Worm (Caenorhabditis elegans): ENCODE data around the gene R08C7.5.

DNA sequence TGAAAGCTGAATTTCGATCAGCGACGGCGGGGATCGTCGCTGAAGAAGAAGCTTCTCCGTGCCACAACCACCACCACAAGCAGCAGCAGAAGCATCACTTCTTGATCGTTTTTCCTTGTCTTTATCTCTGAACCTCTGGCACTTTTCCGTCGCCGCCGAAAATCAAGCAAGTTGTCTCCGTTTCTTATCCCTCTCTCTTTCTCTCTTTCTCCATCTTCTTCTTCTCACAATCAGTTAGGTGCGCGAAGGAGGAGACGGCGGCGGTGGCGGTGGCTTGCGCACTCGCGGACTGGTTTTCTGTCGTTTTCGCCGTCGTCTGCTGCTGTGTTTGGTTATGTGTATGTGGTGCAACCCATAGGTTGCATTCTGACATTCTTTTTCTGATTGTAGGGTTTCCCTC, 31.6 kb upstream of the R08C7.5 start:
- TF ChIP-seq nhr-11 (tag; optimal IDR thresholded peaks at IDR 0.05) (no peak), unc-39 (tag; optimal IDR thresholded peaks at IDR 0.05) (no peak), elt-2 (tag; optimal IDR thresholded peaks at IDR 0.05) (no peak), snpc-4 (tag; optimal IDR thresholded peaks at IDR 0.05) (peak; percentile 27), mml-1 (tag; optimal IDR thresholded peaks at IDR 0.05) (no peak), nhr-76 (tag; optimal IDR thresholded peaks at IDR 0.05) (no peak), ceh-16 (tag; optimal IDR thresholded peaks at IDR 0.05) (no peak), nhr-28 (tag; optimal IDR thresholded peaks at IDR 0.05) (no peak), lsy-12 (tag; optimal IDR thresholded peaks at IDR 0.05) (peak; percentile 1), egl-27 (tag; optimal IDR thresholded peaks at IDR 0.05) (no peak), tbx-2 (tag; optimal IDR thresholded peaks at IDR 0.05) (peak; percentile 6), elt-1 (tag; optimal IDR thresholded peaks at IDR 0.05) (no peak), lin-15B (tag; optimal IDR thresholded peaks at IDR 0.05) (no peak), nhr-12 (tag; optimal IDR thresholded peaks at IDR 0.05) (no peak)

Measured in whole organism, L3 larva.